Worm (Caenorhabditis elegans): ENCODE results near the gene cyp-31A5.

The cyp-31A5 gene

DNA sequence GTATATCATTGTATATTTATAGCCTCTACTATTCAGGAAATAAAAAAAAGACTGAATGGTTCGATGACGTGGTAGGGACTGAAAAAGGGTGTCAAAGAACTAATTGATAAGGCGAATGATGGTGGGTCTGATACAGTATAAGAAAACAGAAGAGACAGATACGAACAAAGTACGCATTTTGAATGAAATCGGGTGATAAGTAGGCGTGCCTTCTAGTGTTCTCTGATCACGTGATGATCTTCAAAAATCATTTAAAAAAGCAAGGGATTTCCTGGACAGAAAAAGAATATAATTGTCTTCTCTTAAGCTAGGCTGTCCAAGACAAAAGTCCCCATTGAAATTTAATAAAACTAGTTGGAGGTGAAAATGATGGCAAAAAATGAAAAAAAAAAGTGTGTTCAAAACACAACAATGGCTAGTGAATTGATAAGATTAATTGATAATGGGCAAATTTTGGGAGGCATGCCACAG is 7.8 kb upstream of the cyp-31A5 start:
- TF ChIP-seq grh-1 (GFP tag; IDR thresholded peaks at IDR 0.05): no peak
- no peak for TF ChIP-seq zag-1 (tag; optimal IDR thresholded peaks at IDR 0.05)
- TF ChIP-seq sptf-1 (tag; optimal IDR thresholded peaks at IDR 0.05): no peak
- peak; percentile 36 for TF ChIP-seq blmp-1 (tag; optimal IDR thresholded peaks at IDR 0.05)
- no peak for TF ChIP-seq nhr-28 (tag; optimal IDR thresholded peaks at IDR 0.05)
- TF ChIP-seq C34B4.2 (tag; optimal IDR thresholded peaks at IDR 0.05): no peak
- no peak for TF ChIP-seq egl-13 (tag; optimal IDR thresholded peaks at IDR 0.05)
- no peak for TF ChIP-seq lin-39 (tag; optimal IDR thresholded peaks at IDR 0.05)
- no peak for TF ChIP-seq pax-3 (tag; optimal IDR thresholded peaks at IDR 0.05)
- TF ChIP-seq aly-2 (tag; optimal IDR thresholded peaks at IDR 0.05): no peak
- no peak for TF ChIP-seq F16B12.6 (tag; optimal IDR thresholded peaks at IDR 0.05)
- TF ChIP-seq nhr-85 (tag): peak; percentile 89
- peak in 1 of 2 experiments; percentile 45 for TF ChIP-seq lin-35 (GFP tag; optimal IDR thresholded peaks at IDR 0.05)
- TF ChIP-seq nhr-84 (tag; optimal IDR thresholded peaks at IDR 0.05): no peak
- TF ChIP-seq unc-62 (GFP tag; optimal IDR thresholded peaks at IDR 0.05): no peak
- no peak for TF ChIP-seq tlp-1 (tag; optimal IDR thresholded peaks at IDR 0.05)
- TF ChIP-seq vab-15 (tag; optimal IDR thresholded peaks at IDR 0.05): no peak
- TF ChIP-seq pag-3 (tag; optimal IDR thresholded peaks at IDR 0.05; ENCODE audit: borderline replicate concordance, insufficient read depth): peak; percentile 23
- peak; percentile 58 for TF ChIP-seq tbx-2 (tag; optimal IDR thresholded peaks at IDR 0.05)
- no peak for TF ChIP-seq nhr-12 (tag; optimal IDR thresholded peaks at IDR 0.05)
- no peak for TF ChIP-seq dsc-1 (tag; optimal IDR thresholded peaks at IDR 0.05)
- no peak for TF ChIP-seq ces-1 (GFP tag; optimal IDR thresholded peaks at IDR 0.05)
- no peak for TF ChIP-seq lin-15B (tag; optimal IDR thresholded peaks at IDR 0.05)
- no peak for TF ChIP-seq isw-1 (GFP tag; IDR thresholded peaks at IDR 0.05)
- TF ChIP-seq C04F5.9 (tag; optimal IDR thresholded peaks at IDR 0.05): no peak
- TF ChIP-seq snpc-4 (tag; optimal IDR thresholded peaks at IDR 0.05): no peak
- no peak for TF ChIP-seq jun-1 (tag; optimal IDR thresholded peaks at IDR 0.05)
- no peak for TF ChIP-seq ets-5 (GFP tag; IDR thresholded peaks at IDR 0.05)
- no peak for TF ChIP-seq zip-4 (GFP tag; optimal IDR thresholded peaks at IDR 0.05)
- peak; percentile 19 for TF ChIP-seq ztf-4 (tag; optimal IDR thresholded peaks at IDR 0.05)
- no peak for TF ChIP-seq efl-3 (GFP tag; optimal IDR thresholded peaks at IDR 0.05)
- peak; percentile 48 for TF ChIP-seq snu-23 (GFP tag; optimal IDR thresholded peaks at IDR 0.05)
- TF ChIP-seq elt-2 (tag; optimal IDR thresholded peaks at IDR 0.05): peak; percentile 85
- TF ChIP-seq sox-4 (tag; optimal IDR thresholded peaks at IDR 0.05): no peak
- peak; percentile 50 for TF ChIP-seq nhr-19 (GFP tag; conservative IDR thresholded peaks at IDR 0.05)
- TF ChIP-seq ceh-82 (tag; optimal IDR thresholded peaks at IDR 0.05): no peak
- TF ChIP-seq mef-2 (tag; optimal IDR thresholded peaks at IDR 0.05): no peak
- TF ChIP-seq lin-14 (GFP tag; optimal IDR thresholded peaks at IDR 0.05): peak; percentile 65
- TF ChIP-seq lin-13 (GFP tag; optimal IDR thresholded peaks at IDR 0.05): no peak
- TF ChIP-seq nhr-20 (tag; optimal IDR thresholded peaks at IDR 0.05): peak; percentile 76
- no peak for TF ChIP-seq mab-9 (GFP tag; IDR thresholded peaks at IDR 0.05)
- peak; percentile 84 for TF ChIP-seq nhr-71 (tag; optimal IDR thresholded peaks at IDR 0.05)
- no peak for TF ChIP-seq ceh-88 (GFP tag; IDR thresholded peaks at IDR 0.05)
- TF ChIP-seq unc-30 (tag; optimal IDR thresholded peaks at IDR 0.05): no peak
- no peak for TF ChIP-seq xbp-1 (tag; optimal IDR thresholded peaks at IDR 0.05)
- TF ChIP-seq efl-1 (optimal IDR thresholded peaks at IDR 0.05): no peak
- TF ChIP-seq efl-1 (GFP tag; optimal IDR thresholded peaks at IDR 0.05 in 1 of 2): peak in 1 of 2 experiments; percentile 84
- no peak for TF ChIP-seq swsn-7 (tag; optimal IDR thresholded peaks at IDR 0.05)
- no peak for TF ChIP-seq fkh-8 (tag; optimal IDR thresholded peaks at IDR 0.05)
- TF ChIP-seq ceh-90 (tag; optimal IDR thresholded peaks at IDR 0.05): no peak
- TF ChIP-seq nhr-237 (tag; optimal IDR thresholded peaks at IDR 0.05): no peak
- TF ChIP-seq elt-3 (tag; optimal IDR thresholded peaks at IDR 0.05): peak in 3 of 6 experiments; percentile 6 to 82 (median 61)
- peak in 1 of 2 experiments; percentile 26 for TF ChIP-seq mdl-1 (tag; optimal IDR thresholded peaks at IDR 0.05)
- TF ChIP-seq skn-1 (tag; optimal IDR thresholded peaks at IDR 0.05): no peak
- TF ChIP-seq hpl-2 (GFP tag; optimal IDR thresholded peaks at IDR 0.05): no peak
